Worm (Caenorhabditis elegans) whole organism, L4 larva: Measurements from ENCODE around the gene F16F9.4.

Experiments
- T20F7.1 ChIP-seq: fragments of 200-800 bp; sonication (Bioruptor generic); optimal IDR thresholded peaks from 2 replicates; lab custom pipeline; 2018; ENCODE audit warnings: mild to moderate bottlenecking, missing genetic modification characterization, missing compliant biosample characterization
- T26A8.4 ChIP-seq: fragments of 200-800 bp; sonication (Bioruptor generic); IDR thresholded peaks from 2 replicates; pipeline ENCODE4 v1.3.6; 2022; ENCODE audit warnings: missing genetic modification characterization, missing compliant biosample characterization
- ZK337.2 ChIP-seq: fragments of 200-800 bp; sonication (Bioruptor generic); IDR thresholded peaks from 2 replicates; pipeline ENCODE4 v1.3.6; 2022; ENCODE audit warnings: missing genetic modification reagents, missing genetic modification characterization, missing compliant biosample characterization
- ama-1 ChIP-seq: fragments of 150-350 bp; optimal IDR thresholded peaks from 2 replicates; lab custom pipeline; 2014; ENCODE audit warnings: inconsistent platforms, mixed read lengths
- ceh-20 ChIP-seq: fragments of 200-800 bp; sonication (Bioruptor generic); IDR thresholded peaks from 2 replicates; pipeline ENCODE4 v1.3.6; 2022; ENCODE audit warnings: missing genetic modification reagents, missing genetic modification characterization, missing compliant biosample characterization
- ceh-28 ChIP-seq: fragments of 150-350 bp; optimal IDR thresholded peaks from 2 replicates; lab custom pipeline; 2014; ENCODE audit warnings: missing biosample characterization, missing genetic modification reagents, missing genetic modification characterization
- ceh-32 ChIP-seq: sonication (generic microtip); optimal IDR thresholded peaks from 2 replicates; lab custom pipeline; 2016; ENCODE audit warnings: mild to moderate bottlenecking, missing genetic modification characterization, missing compliant biosample characterization; ENCODE audit not compliant: poor library complexity
- ceh-44 ChIP-seq: fragments of 200-800 bp; sonication (Bioruptor generic); IDR thresholded peaks from 2 replicates; pipeline ENCODE4 v1.3.6; 2022; ENCODE audit warnings: missing genetic modification reagents, missing genetic modification characterization, missing compliant biosample characterization
- ceh-62 ChIP-seq: sonication (generic microtip); optimal IDR thresholded peaks from 2 replicates; lab custom pipeline; 2017; ENCODE audit warnings: missing biosample characterization, missing genetic modification characterization
- cey-2 ChIP-seq: sonication (generic microtip); optimal IDR thresholded peaks from 3 replicates; lab custom pipeline; 2017; ENCODE audit warnings: missing genetic modification characterization, mild to moderate bottlenecking, missing compliant biosample characterization, antibody characterized with exemption, borderline replicate concordance; ENCODE audit not compliant: insufficient read depth
- daf-12 ChIP-seq: fragments of 150-350 bp; optimal IDR thresholded peaks from 2 replicates; lab custom pipeline; 2014; ENCODE audit warnings: missing biosample characterization, missing genetic modification reagents, missing genetic modification characterization
- daf-16 ChIP-seq, 3 experiments: sonication (generic microtip); optimal IDR thresholded peaks; 2 replicates each; lab custom pipeline; 2016 to 2017; ENCODE audit warnings: missing genetic modification characterization in 3 of 3, missing genetic modification reagents in 3 of 3, mild to moderate bottlenecking in 2 of 3, missing compliant biosample characterization in 2 of 3, missing biosample characterization in 1 of 3, moderate library complexity in 1 of 3
- daf-19 ChIP-seq: fragments of 200-800 bp; sonication (Bioruptor generic); conservative IDR thresholded peaks from 2 replicates; pipeline ENCODE4 v1.3.6; 2022; ENCODE audit warnings: missing genetic modification characterization, missing compliant biosample characterization
- dmd-6 ChIP-seq: fragments of 200-800 bp; sonication (Bioruptor generic); IDR thresholded peaks from 2 replicates; pipeline ENCODE4 v1.3.6; 2022; ENCODE audit warnings: missing genetic modification reagents, missing genetic modification characterization, missing compliant biosample characterization
- dmd-9 ChIP-seq: fragments of 200-800 bp; sonication (Bioruptor generic); IDR thresholded peaks from 2 replicates; pipeline ENCODE4 v1.3.6; 2022; ENCODE audit warnings: missing genetic modification reagents, missing genetic modification characterization, missing compliant biosample characterization
- dve-1 ChIP-seq: sonication (generic microtip); optimal IDR thresholded peaks from 2 replicates; lab custom pipeline; 2017; ENCODE audit warnings: antibody characterized with exemption, mild to moderate bottlenecking, missing genetic modification characterization, missing compliant biosample characterization; ENCODE audit not compliant: insufficient read depth
- fkh-10 ChIP-seq: fragments of 150-350 bp; optimal IDR thresholded peaks from 2 replicates; lab custom pipeline; 2014; ENCODE audit warnings: missing biosample characterization, missing genetic modification reagents, missing genetic modification characterization
- hlh-30 ChIP-seq: sonication (generic microtip); optimal IDR thresholded peaks from 2 replicates; lab custom pipeline; 2017; ENCODE audit warnings: antibody characterized with exemption, mild to moderate bottlenecking, missing genetic modification characterization, missing compliant biosample characterization; ENCODE audit not compliant: insufficient read depth
- hmg-1.1 ChIP-seq: fragments of 200-800 bp; sonication (Bioruptor generic); IDR thresholded peaks from 2 replicates; pipeline ENCODE4 v1.3.6; 2022; ENCODE audit warnings: missing genetic modification reagents, missing genetic modification characterization, missing compliant biosample characterization
- lin-1 ChIP-seq: fragments of 200-800 bp; sonication (Bioruptor generic); IDR thresholded peaks from 2 replicates; pipeline ENCODE4 v1.3.6; 2022; ENCODE audit warnings: missing genetic modification reagents, missing genetic modification characterization, missing compliant biosample characterization
- lin-29 ChIP-seq: fragments of 200-800 bp; sonication (Bioruptor generic); IDR thresholded peaks from 2 replicates; pipeline ENCODE4 v1.3.6; 2022; ENCODE audit warnings: missing genetic modification reagents, missing genetic modification characterization, missing compliant biosample characterization
- lsy-2 ChIP-seq, 2 experiments: fragments of 150-350 bp in 1 of 2; sonication (generic microtip) in 1 of 2; optimal IDR thresholded peaks; 2 replicates each; lab custom pipeline; 2014 to 2017; ENCODE audit warnings: missing biosample characterization in 2 of 2, missing genetic modification characterization in 2 of 2
- mdl-1 ChIP-seq, 2 experiments: fragments of 150-350 bp in 1 of 2; sonication (generic microtip) in 1 of 2; optimal IDR thresholded peaks; 2 replicates each; lab custom pipeline; 2014 to 2017; ENCODE audit warnings: missing biosample characterization in 2 of 2, missing genetic modification characterization in 2 of 2
- mdt-29 ChIP-seq: fragments of 200-800 bp; sonication (Bioruptor generic); IDR thresholded peaks from 2 replicates; pipeline ENCODE4 v1.3.6; 2022; ENCODE audit warnings: missing genetic modification reagents, missing genetic modification characterization, missing compliant biosample characterization
- mes-2 ChIP-seq: sonication (generic microtip); optimal IDR thresholded peaks from 2 replicates; lab custom pipeline; 2016; ENCODE audit warnings: missing genotype, mild to moderate bottlenecking, missing genetic modification characterization, missing compliant biosample characterization; ENCODE audit not compliant: poor library complexity, severe bottlenecking
- mxl-3 ChIP-seq: fragments of 200-800 bp; sonication (Bioruptor generic); optimal IDR thresholded peaks from 2 replicates; lab custom pipeline; 2018; ENCODE audit warnings: mild to moderate bottlenecking, missing genetic modification characterization, missing compliant biosample characterization
- nhr-102 ChIP-seq: sonication (generic microtip); optimal IDR thresholded peaks from 2 replicates; lab custom pipeline; 2016; ENCODE audit warnings: mild to moderate bottlenecking, missing genetic modification characterization, moderate library complexity, missing compliant biosample characterization
- nhr-11 ChIP-seq: fragments of 150-350 bp; optimal IDR thresholded peaks from 2 replicates; lab custom pipeline; 2014; ENCODE audit warnings: missing biosample characterization, missing genetic modification characterization
- nhr-237 ChIP-seq: sonication (generic microtip); optimal IDR thresholded peaks from 2 replicates; lab custom pipeline; 2017; ENCODE audit warnings: missing biosample characterization, missing genetic modification characterization
- nhr-28 ChIP-seq: fragments of 150-350 bp; optimal IDR thresholded peaks from 2 replicates; lab custom pipeline; 2014; ENCODE audit warnings: missing biosample characterization, missing genetic modification characterization
- nhr-6 ChIP-seq: fragments of 150-350 bp; optimal IDR thresholded peaks from 2 replicates; lab custom pipeline; 2014; ENCODE audit warnings: missing biosample characterization, missing genetic modification characterization
- nhr-76 ChIP-seq: fragments of 150-350 bp; optimal IDR thresholded peaks from 2 replicates; lab custom pipeline; 2014; ENCODE audit warnings: missing biosample characterization, missing genetic modification characterization
- nhr-77 ChIP-seq: fragments of 150-350 bp; optimal IDR thresholded peaks from 2 replicates; lab custom pipeline; 2014; ENCODE audit warnings: missing biosample characterization, missing genetic modification characterization
- php-3 ChIP-seq: fragments of 200-800 bp; sonication (Bioruptor generic); IDR thresholded peaks from 2 replicates; pipeline ENCODE4 v1.3.6; 2022; ENCODE audit warnings: missing genetic modification reagents, missing genetic modification characterization, missing compliant biosample characterization
- pqm-1 ChIP-seq: sonication (generic microtip); optimal IDR thresholded peaks from 2 replicates; lab custom pipeline; 2017; ENCODE audit warnings: missing biosample characterization, missing genetic modification characterization
- rbr-2 ChIP-seq: sonication (generic microtip); optimal IDR thresholded peaks from 2 replicates; lab custom pipeline; 2016; ENCODE audit warnings: missing genotype, missing genetic modification characterization, missing compliant biosample characterization
- sdz-12 ChIP-seq: fragments of 200-800 bp; sonication (Bioruptor generic); optimal IDR thresholded peaks from 2 replicates; lab custom pipeline; 2018; ENCODE audit warnings: mild to moderate bottlenecking, missing genetic modification characterization, missing compliant biosample characterization
- skn-1 ChIP-seq: fragments of 150-350 bp; optimal IDR thresholded peaks from 2 replicates; lab custom pipeline; 2014; ENCODE audit warnings: missing biosample characterization, missing genetic modification characterization
- snpc-1.2 ChIP-seq: fragments of 200-800 bp; sonication (Bioruptor generic); IDR thresholded peaks from 2 replicates; pipeline ENCODE4 v1.3.6; 2022; ENCODE audit warnings: missing genetic modification reagents, missing genetic modification characterization, missing compliant biosample characterization
- snpc-4 ChIP-seq: fragments of 150-350 bp; optimal IDR thresholded peaks from 2 replicates; lab custom pipeline; 2014; ENCODE audit warnings: missing biosample characterization, missing genetic modification characterization
- tra-1 ChIP-seq: fragments of 200-800 bp; sonication (Bioruptor generic); IDR thresholded peaks from 2 replicates; pipeline ENCODE4 v1.3.6; 2022; ENCODE audit warnings: missing genetic modification reagents, missing genetic modification characterization, missing compliant biosample characterization
- vab-7 ChIP-seq: fragments of 200-800 bp; sonication (Bioruptor generic); IDR thresholded peaks from 2 replicates; pipeline ENCODE4 v1.3.6; 2022; ENCODE audit warnings: missing genetic modification reagents, missing genetic modification characterization, missing compliant biosample characterization
- zfp-3 ChIP-seq: fragments of 200-800 bp; sonication (Bioruptor generic); conservative IDR thresholded peaks from 2 replicates; pipeline ENCODE4 v1.3.6; 2022; ENCODE audit warnings: missing genetic modification reagents, missing genetic modification characterization, missing compliant biosample characterization
- ztf-11 ChIP-seq: fragments of 150-350 bp; optimal IDR thresholded peaks from 2 replicates; lab custom pipeline; 2014; ENCODE audit warnings: missing biosample characterization, missing genetic modification characterization

The F16F9.4 gene

DNA sequence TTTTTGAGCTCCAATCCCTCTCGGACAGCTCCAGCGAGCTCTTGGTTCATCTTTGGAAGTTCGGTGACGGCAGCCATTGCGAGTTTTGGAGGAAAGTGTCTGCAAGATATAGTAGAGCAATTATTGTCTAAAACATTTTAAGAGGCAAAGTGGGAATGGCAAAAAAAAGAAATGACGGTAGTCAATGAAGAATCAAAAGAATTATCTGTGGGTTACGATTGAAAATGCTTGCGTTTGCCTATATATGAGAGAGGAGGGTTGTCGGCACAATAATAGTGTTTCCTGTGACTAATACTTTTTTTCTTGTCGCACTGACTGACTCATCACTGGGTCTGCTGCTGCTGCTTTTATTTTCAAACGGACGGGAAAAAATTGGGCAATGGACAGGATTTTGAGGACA lies 39.5 kb downstream of the F16F9.4 start, which contains the start of gene tth-1:
tth-1 (minus strand) TSS at position 101 of the 400 bp plus-strand sequence.
- TF ChIP-seq vab-7 (no peak), pqm-1 (tag; lab: Kevin White, UChicago) (no peak), nhr-6 (tag; lab: Kevin White, UChicago) (peak; percentile 9), fkh-10 (no peak), mes-2 (tag; lab: Kevin White, UChicago) (peak; percentile 3), ceh-44 (GFP tag; lab: Robert Waterston, UW) (no peak), hmg-1.1 (GFP tag; lab: Robert Waterston, UW) (no peak), dve-1 (tag; lab: Kevin White, UChicago) (peak; percentile 4), nhr-76 (tag; lab: Kevin White, UChicago) (no peak)

- no peak for TF ChIP-seq nhr-76 (tag; lab: Kevin White, UChicago)
- no peak for TF ChIP-seq dmd-9 (GFP tag; lab: Robert Waterston, UW)
- no peak for TF ChIP-seq ceh-28 (tag; lab: Kevin White, UChicago)
- no peak for TF ChIP-seq php-3 (GFP tag; lab: Robert Waterston, UW)
- no peak for TF ChIP-seq snpc-4
- no peak for TF ChIP-seq dmd-6 (GFP tag; lab: Robert Waterston, UW)
- no peak for TF ChIP-seq lin-1 (GFP tag; lab: Robert Waterston, UW)
- no peak for TF ChIP-seq nhr-237 (tag; lab: Kevin White, UChicago)
- TF ChIP-seq T26A8.4: no peak
- no peak for TF ChIP-seq nhr-11 (tag; lab: Kevin White, UChicago)
- TF ChIP-seq rbr-2 (tag; lab: Kevin White, UChicago): no peak
- no peak for TF ChIP-seq T20F7.1 (GFP tag; lab: Kevin White, UChicago)
- no peak for TF ChIP-seq ztf-11
- TF ChIP-seq lsy-2 (tag; optimal IDR thresholded peaks at IDR 0.05; lab: Kevin White, UChicago): no peak
- TF ChIP-seq mxl-3: no peak
- no peak for TF ChIP-seq mdl-1 (tag; optimal IDR thresholded peaks at IDR 0.05; lab: Kevin White, UChicago)
- TF ChIP-seq lin-29 (GFP tag; lab: Robert Waterston, UW): no peak
- TF ChIP-seq snpc-1.2 (GFP tag; lab: Robert Waterston, UW): no peak
- peak; percentile 52 for TF ChIP-seq hlh-30 (tag; lab: Kevin White, UChicago)
- no peak for TF ChIP-seq mdt-29
- TF ChIP-seq cey-2: no peak
- no peak for TF ChIP-seq daf-16 (GFP tag; optimal IDR thresholded peaks at IDR 0.05; lab: Kevin White, UChicago)
- TF ChIP-seq daf-16 (tag; optimal IDR thresholded peaks at IDR 0.05; lab: Kevin White, UChicago): peak; percentile 88
- no peak for TF ChIP-seq ama-1 (lab: Kevin White, UChicago)
- TF ChIP-seq ZK337.2 (GFP tag; lab: Robert Waterston, UW): no peak
- no peak for TF ChIP-seq daf-19 (GFP tag; lab: Robert Waterston, UW)
- TF ChIP-seq daf-12 (tag; lab: Kevin White, UChicago): no peak
- TF ChIP-seq tra-1 (GFP tag; lab: Robert Waterston, UW): no peak
- TF ChIP-seq ceh-32 (tag; lab: Kevin White, UChicago): no peak
- peak; percentile 27 for TF ChIP-seq pqm-1 (tag; lab: Kevin White, UChicago)
- no peak for TF ChIP-seq nhr-102 (tag; lab: Kevin White, UChicago)
- TF ChIP-seq ceh-62 (tag; lab: Kevin White, UChicago): no peak
- TF ChIP-seq nhr-6 (tag; lab: Kevin White, UChicago): no peak
- TF ChIP-seq skn-1 (tag; lab: Kevin White, UChicago): no peak
- no peak for TF ChIP-seq ceh-20
- TF ChIP-seq nhr-28 (tag; lab: Kevin White, UChicago): peak; percentile 53
- peak; percentile 31 for TF ChIP-seq nhr-77
- TF ChIP-seq zfp-3: no peak
- no peak for TF ChIP-seq sdz-12 (GFP tag; lab: Kevin White, UChicago)
- TF ChIP-seq dve-1 (tag; lab: Kevin White, UChicago): peak; percentile 44
These were observed 40.0 kb downstream of the F16F9.4 start for ce11 chrX:8423199-8423598.
